Worm (Caenorhabditis elegans): Measurements from ENCODE around the gene str-261.

str-261 gene

ce11 chrIII:11088187-11088586, 13.9 kb downstream of the str-261 start, which contains the start of gene W09D6.5:
TSS of gene W09D6.5 (plus strand) at chrIII:11088487.
- TF ChIP-seq T23F11.4 (GFP tag; optimal IDR thresholded peaks at IDR 0.05), result no peak
- TF ChIP-seq hlh-15 (tag; optimal IDR thresholded peaks at IDR 0.05), result no peak
- no peak for TF ChIP-seq hlh-30 (tag; optimal IDR thresholded peaks at IDR 0.05; ENCODE audit: insufficient read depth)
- TF ChIP-seq ref-2 (tag; optimal IDR thresholded peaks at IDR 0.05), result no peak
- TF ChIP-seq K02D7.2 (tag; optimal IDR thresholded peaks at IDR 0.05), result no peak
- no peak for TF ChIP-seq npax-4 (tag; optimal IDR thresholded peaks at IDR 0.05)
- no peak for TF ChIP-seq ceh-34 (tag; optimal IDR thresholded peaks at IDR 0.05)
- no peak for TF ChIP-seq unc-3 (GFP tag; conservative IDR thresholded peaks at IDR 0.05)
- TF ChIP-seq unc-3 (tag; optimal IDR thresholded peaks at IDR 0.05), result no peak
- TF ChIP-seq pha-4 (tag; optimal IDR thresholded peaks at IDR 0.05), result no peak
- no peak for TF ChIP-seq nhr-11 (tag; optimal IDR thresholded peaks at IDR 0.05)
- no peak for TF ChIP-seq hlh-8 (tag; optimal IDR thresholded peaks at IDR 0.05)

DNA sequence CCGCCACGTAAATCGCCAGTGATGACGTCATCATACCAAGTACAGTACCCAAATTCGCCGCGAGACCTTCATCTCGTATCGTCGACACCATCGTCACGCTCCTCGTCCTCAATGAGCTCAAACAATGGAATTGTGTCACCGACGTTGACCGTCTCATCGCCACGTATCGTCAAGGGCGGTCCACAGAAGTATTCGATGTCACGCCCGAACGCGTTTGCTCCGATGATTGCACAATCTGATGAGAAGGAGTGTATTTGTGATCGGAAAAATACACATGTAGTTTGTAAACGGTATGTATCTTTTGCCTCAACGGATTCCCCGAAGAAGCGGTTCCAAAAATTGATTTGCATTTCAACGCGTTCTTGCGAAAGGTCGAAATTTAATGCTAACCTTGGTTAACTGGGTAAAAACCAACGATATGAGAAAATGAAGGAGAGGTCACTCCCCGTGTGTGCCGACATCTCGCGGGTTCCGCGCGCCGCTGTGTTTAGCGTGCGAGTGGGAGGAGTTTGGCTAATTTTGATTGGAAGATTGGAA, 15.9 kb downstream of the str-261 start:
- TF ChIP-seq ama-1 (optimal IDR thresholded peaks at IDR 0.05), result peak; percentile 89
- TF ChIP-seq nfya-1 (tag; optimal IDR thresholded peaks at IDR 0.05), result peak; percentile 75
- no peak for TF ChIP-seq pros-1 (tag; optimal IDR thresholded peaks at IDR 0.05)

DNA sequence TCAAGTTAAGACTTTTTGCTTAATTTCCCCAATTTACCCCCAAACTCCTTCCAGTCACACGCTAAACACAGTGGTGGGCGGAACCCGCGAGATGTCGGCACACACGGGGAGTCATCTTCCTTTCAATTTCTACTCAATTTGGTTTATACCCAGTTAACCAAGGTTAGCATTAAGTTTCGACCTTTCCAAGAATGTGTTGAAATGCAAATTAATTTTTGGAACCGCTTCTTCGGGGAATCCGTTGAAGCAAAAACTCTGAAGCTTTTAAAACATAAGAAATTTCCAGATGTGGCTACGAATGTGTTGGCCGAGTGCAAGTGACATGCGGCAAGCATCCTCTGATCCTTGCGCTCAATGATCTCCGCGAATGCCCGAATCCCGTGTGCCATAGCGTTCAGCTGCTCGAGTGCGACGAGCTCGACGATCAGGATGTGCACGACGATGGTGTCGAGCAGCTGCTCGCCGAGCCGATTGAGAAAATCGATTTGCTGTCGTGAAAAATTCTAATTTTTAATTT, 16.6 kb downstream of the str-261 start:
- TF ChIP-seq Y22D7AL.16 (tag; optimal IDR thresholded peaks at IDR 0.05) (no peak), npax-4 (tag; optimal IDR thresholded peaks at IDR 0.05) (no peak), ceh-2 (tag; optimal IDR thresholded peaks at IDR 0.05) (no peak), nhr-232 (tag; optimal IDR thresholded peaks at IDR 0.05) (no peak), ceh-6 (GFP tag; optimal IDR thresholded peaks at IDR 0.05) (no peak), ama-1 (optimal IDR thresholded peaks at IDR 0.05) (peak; percentile 66), syd-9 (tag; optimal IDR thresholded peaks at IDR 0.05) (no peak), nfya-1 (tag; optimal IDR thresholded peaks at IDR 0.05) (no peak), ceh-30 (tag; optimal IDR thresholded peaks at IDR 0.05) (no peak)

ce11 chrIII:11091651-11092278, 17.5 kb downstream of the str-261 start:
- no peak for TF ChIP-seq K09A11.1 (tag; optimal IDR thresholded peaks at IDR 0.05; ENCODE audit: insufficient read depth)
- TF ChIP-seq elt-4 (tag; optimal IDR thresholded peaks at IDR 0.05), result peak; percentile 90
- TF ChIP-seq tbx-7 (tag; optimal IDR thresholded peaks at IDR 0.05), result peak; percentile 98
- peak; percentile 36 for TF ChIP-seq syd-9 (tag; optimal IDR thresholded peaks at IDR 0.05)
- peak; percentile 88 for TF ChIP-seq zip-5 (tag; optimal IDR thresholded peaks at IDR 0.05)
- peak; percentile 9 for TF ChIP-seq Y22D7AL.16 (tag; optimal IDR thresholded peaks at IDR 0.05)
- TF ChIP-seq fax-1 (tag; optimal IDR thresholded peaks at IDR 0.05), result peak; percentile 85
- no peak for TF ChIP-seq fkh-10 (GFP tag; optimal IDR thresholded peaks at IDR 0.05)
- no peak for TF ChIP-seq nfya-1 (tag; optimal IDR thresholded peaks at IDR 0.05)
- TF ChIP-seq ceh-2 (tag; optimal IDR thresholded peaks at IDR 0.05), result peak; percentile 94
- TF ChIP-seq nhr-232 (tag; optimal IDR thresholded peaks at IDR 0.05), result no peak
- TF ChIP-seq C08G9.2 (tag; optimal IDR thresholded peaks at IDR 0.05), result peak; percentile 99
- peak; percentile 64 for TF ChIP-seq T23F11.4 (GFP tag; optimal IDR thresholded peaks at IDR 0.05)
- TF ChIP-seq gmeb-2 (tag; optimal IDR thresholded peaks at IDR 0.05), result peak; percentile 39
- no peak for TF ChIP-seq pros-1 (tag; optimal IDR thresholded peaks at IDR 0.05)
- peak; percentile 24 for TF ChIP-seq ceh-19 (GFP tag; optimal IDR thresholded peaks at IDR 0.05)
- no peak for TF ChIP-seq ceh-30 (tag; optimal IDR thresholded peaks at IDR 0.05)
- TF ChIP-seq ceh-48 (tag; optimal IDR thresholded peaks at IDR 0.05), result no peak
- peak; percentile 43 for TF ChIP-seq K02D7.2 (tag; optimal IDR thresholded peaks at IDR 0.05)
- TF ChIP-seq pax-1 (tag; optimal IDR thresholded peaks at IDR 0.05), result no peak
- TF ChIP-seq hlh-13 (GFP tag; optimal IDR thresholded peaks at IDR 0.05), result no peak
- TF ChIP-seq ceh-34 (tag; optimal IDR thresholded peaks at IDR 0.05), result peak; percentile 52
- no peak for TF ChIP-seq ceh-24 (tag; optimal IDR thresholded peaks at IDR 0.05)
- TF ChIP-seq lin-11 (tag; optimal IDR thresholded peaks at IDR 0.05), result no peak
- TF ChIP-seq F13H6.1 (tag; optimal IDR thresholded peaks at IDR 0.05), result peak; percentile 90
- no peak for TF ChIP-seq eyg-1 (tag; optimal IDR thresholded peaks at IDR 0.05)
- no peak for TF ChIP-seq unc-55 (GFP tag; optimal IDR thresholded peaks at IDR 0.05)
- TF ChIP-seq sdc-2 (tag; optimal IDR thresholded peaks at IDR 0.05), result peak; percentile 50
- no peak for TF ChIP-seq nhr-11 (tag; optimal IDR thresholded peaks at IDR 0.05)
- peak; percentile 37 for TF ChIP-seq ceh-18 (tag; optimal IDR thresholded peaks at IDR 0.05)
- no peak for TF ChIP-seq odd-2 (tag; optimal IDR thresholded peaks at IDR 0.05)
- TF ChIP-seq ets-4 (tag; optimal IDR thresholded peaks at IDR 0.05), result peak; percentile 95
- peak; percentile 86 for TF ChIP-seq hlh-8 (tag; optimal IDR thresholded peaks at IDR 0.05)
- TF ChIP-seq dmd-4 (tag; optimal IDR thresholded peaks at IDR 0.05; ENCODE audit: borderline replicate concordance), result peak; percentile 39
- TF ChIP-seq ceh-9 (tag; optimal IDR thresholded peaks at IDR 0.05), result peak; percentile 23

All from whole organism, late embryonic.